Fruit fly (Drosophila melanogaster): ENCODE data around the gene Cox10.

The Cox10 gene

DNA sequence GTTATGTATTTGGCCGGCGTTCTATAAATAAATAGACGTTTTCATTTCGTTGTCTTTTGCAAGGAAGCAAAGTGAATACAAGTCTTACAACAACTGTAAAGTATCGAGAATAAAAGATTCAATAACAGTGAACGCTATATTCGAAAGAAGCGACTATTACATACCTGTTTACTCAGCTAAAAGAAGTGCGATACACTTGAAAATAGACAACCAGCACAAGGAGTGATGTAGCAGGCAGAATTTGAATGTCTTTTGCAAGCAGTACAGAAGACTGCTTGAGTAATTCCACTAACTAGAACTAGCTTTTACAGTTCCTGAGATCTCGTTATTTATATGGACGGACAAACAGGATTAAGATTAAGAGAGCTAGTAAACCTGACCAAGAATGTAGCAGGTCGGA, 33.0 kb upstream of the Cox10 start (continued):
- TF ChIP-seq hb (GFP tag; IDR thresholded peaks at IDR 0.05; ENCODE audit: partially characterized antibody) = peak; percentile 88; the same call in 2 of the 3 replicates
- TF ChIP-seq oc (tag; optimal IDR thresholded peaks at IDR 0.05) = no peak
- no peak for TF ChIP-seq Fer1 (GFP tag; optimal IDR thresholded peaks at IDR 0.05)
- TF ChIP-seq dmrt99B (tag; optimal IDR thresholded peaks at IDR 0.05) = no peak
- no peak for TF ChIP-seq pfk (GFP tag; optimal IDR thresholded peaks at IDR 0.05)
- no peak for TF ChIP-seq bsh (GFP tag; optimal IDR thresholded peaks at IDR 0.05)
- TF ChIP-seq Ssrp (tag; optimal IDR thresholded peaks at IDR 0.05) = no peak
- TF ChIP-seq CG1602 (GFP tag; optimal IDR thresholded peaks at IDR 0.05) = no peak
- TF ChIP-seq Xrp1 (GFP tag; IDR thresholded peaks at IDR 0.05) = no peak
- no peak for TF ChIP-seq CG13424 (tag; optimal IDR thresholded peaks at IDR 0.05)
- TF ChIP-seq Dref (GFP tag; IDR thresholded peaks at IDR 0.05) = peak; percentile 37; the same call in 1 of the 2 replicates
- TF ChIP-seq Med (GFP tag) = peak; percentile 81
- 0 out of 2 replicates have a peak, but pooled peaks have one; percentile 15 for TF ChIP-seq HLH3B (GFP tag; IDR thresholded peaks at IDR 0.05)
- no peak for TF ChIP-seq Kr (GFP tag; optimal IDR thresholded peaks at IDR 0.05)
- no peak for TF ChIP-seq CG18262 (tag; optimal IDR thresholded peaks at IDR 0.05)
- no peak for TF ChIP-seq ken (GFP tag; IDR thresholded peaks at IDR 0.05)
- TF ChIP-seq zen (tag; optimal IDR thresholded peaks at IDR 0.05) = peak; percentile 38
- TF ChIP-seq ab (GFP tag; optimal IDR thresholded peaks at IDR 0.05) = no peak
- TF ChIP-seq grau (tag; optimal IDR thresholded peaks at IDR 0.05) = peak; percentile 24
- no peak for TF ChIP-seq h (optimal IDR thresholded peaks at IDR 0.05)
- no peak for TF ChIP-seq CG17359 (tag; optimal IDR thresholded peaks at IDR 0.05)
- TF ChIP-seq pros (GFP tag; optimal IDR thresholded peaks at IDR 0.05) = no peak
- TF ChIP-seq pho (GFP tag; optimal IDR thresholded peaks at IDR 0.05) = no peak
- TF ChIP-seq zfh2 (GFP tag; optimal IDR thresholded peaks at IDR 0.05) = no peak
- no peak for TF ChIP-seq CG4404 (GFP tag; IDR thresholded peaks at IDR 0.05)
- peak; percentile 64 for TF ChIP-seq CG13287 (GFP tag; IDR thresholded peaks at IDR 0.05; ENCODE audit: partially characterized antibody)
- peak; percentile 24 for TF ChIP-seq Sry-δ (GFP tag; optimal IDR thresholded peaks at IDR 0.05)
- TF ChIP-seq insv (GFP tag; optimal IDR thresholded peaks at IDR 0.05) = no peak
- TF ChIP-seq CG10274 (GFP tag; optimal IDR thresholded peaks at IDR 0.05) = no peak
- no peak for TF ChIP-seq fd64A (GFP tag; optimal IDR thresholded peaks at IDR 0.05)
- peak; percentile 30 for TF ChIP-seq B-H2 (GFP tag; optimal IDR thresholded peaks at IDR 0.05)
- no peak for TF ChIP-seq BtbVII (GFP tag; optimal IDR thresholded peaks at IDR 0.05)
- TF ChIP-seq Opbp (GFP tag; IDR thresholded peaks at IDR 0.05; ENCODE audit: partially characterized antibody) = peak; percentile 90; the same call in 2 of the 3 replicates
- no peak for TF ChIP-seq CG3995 (GFP tag; optimal IDR thresholded peaks at IDR 0.05)
- no peak for TF ChIP-seq Hr51 (GFP tag; optimal IDR thresholded peaks at IDR 0.05)
- TF ChIP-seq maf-S (GFP tag; optimal IDR thresholded peaks at IDR 0.05) = no peak
- TF ChIP-seq CG12071 (GFP tag; optimal IDR thresholded peaks at IDR 0.05) = no peak
- no peak for TF ChIP-seq ttk (GFP tag; IDR thresholded peaks at IDR 0.05)
- no peak for TF ChIP-seq CG13296 (GFP tag; optimal IDR thresholded peaks at IDR 0.05)
- TF ChIP-seq Max (GFP tag; optimal IDR thresholded peaks at IDR 0.05) = no peak
- TF ChIP-seq CoRest (tag; optimal IDR thresholded peaks at IDR 0.05) = peak; percentile 51
- TF ChIP-seq jigr1 (GFP tag; IDR thresholded peaks at IDR 0.05) = no peak
- TF ChIP-seq tup (GFP tag; optimal IDR thresholded peaks at IDR 0.05) = no peak
- no peak for TF ChIP-seq Ravus (GFP tag; IDR thresholded peaks at IDR 0.05)
- no peak for TF ChIP-seq mld (GFP tag; IDR thresholded peaks at IDR 0.05; ENCODE audit: partially characterized antibody)
- TF ChIP-seq CG15514 (GFP tag; optimal IDR thresholded peaks at IDR 0.05) = peak; percentile 83
- TF ChIP-seq gcm (GFP tag; optimal IDR thresholded peaks at IDR 0.05) = no peak
- TF ChIP-seq CG6765 (GFP tag; optimal IDR thresholded peaks at IDR 0.05) = no peak
- no peak for TF ChIP-seq Jarid2 (GFP tag; optimal IDR thresholded peaks at IDR 0.05)
- no peak for TF ChIP-seq Lpt (GFP tag; optimal IDR thresholded peaks at IDR 0.05)
- TF ChIP-seq CG8281 (tag; optimal IDR thresholded peaks at IDR 0.05) = no peak

Measured in whole organism, embryonic.